Worm (Caenorhabditis elegans) whole organism, young adult: ENCODE measurements around the gene jtr-1.

Experiments
- Y53G8AR.9 ChIP-seq: fragments of 200-800 bp; sonication (Bioruptor generic); conservative IDR thresholded peaks from 2 replicates; pipeline ENCODE4 v1.3.6; 2022; ENCODE audit warnings: missing genetic modification reagents, missing genetic modification characterization, missing compliant biosample characterization
- attf-3 ChIP-seq: fragments of 200-800 bp; sonication (Bioruptor generic); conservative IDR thresholded peaks from 2 replicates; pipeline ENCODE4 v1.3.6; 2022; ENCODE audit warnings: missing genetic modification reagents, missing genetic modification characterization, missing compliant biosample characterization
- dpff-1 ChIP-seq: sonication (generic microtip); optimal IDR thresholded peaks from 2 replicates; lab custom pipeline; 2017; ENCODE audit warnings: mild to moderate bottlenecking, missing genetic modification characterization, missing compliant biosample characterization
- ets-4 ChIP-seq: fragments of 200-800 bp; sonication (Bioruptor generic); optimal IDR thresholded peaks from 2 replicates; lab custom pipeline; 2018; ENCODE audit warnings: mild to moderate bottlenecking, missing genetic modification characterization, missing compliant biosample characterization
- fkh-3 ChIP-seq: sonication (generic microtip); optimal IDR thresholded peaks from 2 replicates; lab custom pipeline; 2016; ENCODE audit warnings: mild to moderate bottlenecking, missing genetic modification characterization, missing compliant biosample characterization
- nhr-179 ChIP-seq: sonication (generic microtip); optimal IDR thresholded peaks from 2 replicates; lab custom pipeline; 2016; ENCODE audit warnings: mild to moderate bottlenecking, missing genetic modification characterization, missing compliant biosample characterization
- zim-3 ChIP-seq: sonication (generic microtip); optimal IDR thresholded peaks from 2 replicates; lab custom pipeline; 2017; ENCODE audit warnings: mild to moderate bottlenecking, missing genetic modification characterization, moderate library complexity, missing compliant biosample characterization

- no peak for TF ChIP-seq ets-4 (GFP tag; lab: Kevin White, UChicago)
- TF ChIP-seq fkh-3 (tag; lab: Kevin White, UChicago), result no peak
- no peak for TF ChIP-seq attf-3 (GFP tag; lab: Robert Waterston, UW)
- no peak for TF ChIP-seq nhr-179 (tag; lab: Kevin White, UChicago)
- no peak for TF ChIP-seq Y53G8AR.9 (GFP tag; lab: Robert Waterston, UW)
- no peak for TF ChIP-seq zim-3 (tag; lab: Kevin White, UChicago)
- TF ChIP-seq dpff-1, result no peak
These were observed 49.6 kb downstream of the jtr-1 start for ce11 chrIV:1470364-1470763.
